Fruit fly (Drosophila melanogaster) whole organism, prepupa: Measurements from ENCODE around the gene CG42371.

Experiments used
- Blimp-1 ChIP-seq: fragments of 200-800 bp; sonication (Bioruptor generic); optimal IDR thresholded peaks from 3 replicates; lab custom pipeline; 2017; ENCODE audit warnings: missing biosample characterization, missing genetic modification characterization, mild to moderate bottlenecking, moderate library complexity, missing genetic modification reagents
- CG10669 ChIP-seq: fragments of 200-800 bp; sonication (Bioruptor generic); optimal IDR thresholded peaks from 3 replicates; lab custom pipeline; 2018; ENCODE audit warnings: missing biosample characterization, mild to moderate bottlenecking, missing genetic modification characterization, moderate library complexity
- CG11294 ChIP-seq: fragments of 200-800 bp; sonication (Bioruptor generic); IDR thresholded peaks from 2 replicates; pipeline ENCODE4 v1.3.6; 2022; ENCODE audit warnings: missing biosample characterization, missing genetic modification characterization
- CG11762 ChIP-seq: fragments of 200-800 bp; sonication (Bioruptor generic); optimal IDR thresholded peaks from 3 replicates; lab custom pipeline; 2016; ENCODE audit warnings: missing biosample characterization, missing genetic modification characterization; ENCODE audit not compliant: insufficient read depth
- CG11902 ChIP-seq: fragments of 200-800 bp; sonication (Bioruptor generic); optimal IDR thresholded peaks from 3 replicates; lab custom pipeline; 2016; ENCODE audit warnings: missing biosample characterization, missing genetic modification characterization
- CG1621 ChIP-seq: fragments of 200-800 bp; sonication (Bioruptor generic); optimal IDR thresholded peaks from 3 replicates; lab custom pipeline; 2018; ENCODE audit warnings: missing biosample characterization, mild to moderate bottlenecking, missing genetic modification characterization
- CG16779 ChIP-seq: fragments of 200-800 bp; sonication (Bioruptor generic); optimal IDR thresholded peaks from 3 replicates; lab custom pipeline; 2017; ENCODE audit warnings: missing biosample characterization, mild to moderate bottlenecking, missing genetic modification characterization
- CG31627 ChIP-seq: fragments of 200-800 bp; sonication (Bioruptor generic); optimal IDR thresholded peaks from 3 replicates; lab custom pipeline; 2016; ENCODE audit warnings: missing biosample characterization, missing genetic modification characterization
- CG34406 ChIP-seq: fragments of 200-800 bp; sonication (Bioruptor generic); optimal IDR thresholded peaks from 3 replicates; lab custom pipeline; 2016; ENCODE audit warnings: missing biosample characterization, missing genetic modification characterization
- CG4318 ChIP-seq: fragments of 200-800 bp; sonication (Bioruptor generic); optimal IDR thresholded peaks from 3 replicates; lab custom pipeline; 2017; ENCODE audit warnings: missing biosample characterization, mild to moderate bottlenecking, missing genetic modification characterization
- CG6163 ChIP-seq: fragments of 200-800 bp; sonication (Bioruptor generic); IDR thresholded peaks from 3 replicates; pipeline ENCODE4 v1.3.6; 2022; ENCODE audit warnings: missing biosample characterization, missing genetic modification characterization
- CG6792 ChIP-seq: fragments of 200-800 bp; sonication (Bioruptor generic); optimal IDR thresholded peaks from 3 replicates; lab custom pipeline; 2016; ENCODE audit warnings: missing biosample characterization, missing genetic modification characterization
- CG6808 ChIP-seq: fragments of 200-800 bp; sonication (Bioruptor generic); optimal IDR thresholded peaks from 3 replicates; lab custom pipeline; 2017; ENCODE audit warnings: missing biosample characterization, missing genetic modification characterization, mild to moderate bottlenecking, moderate library complexity, missing genetic modification reagents
- CG6854 ChIP-seq: fragments of 200-800 bp; sonication (Bioruptor generic); optimal IDR thresholded peaks from 2 replicates; lab custom pipeline; 2017; ENCODE audit warnings: missing biosample characterization, mild to moderate bottlenecking, missing genetic modification characterization
- CG8119 ChIP-seq: fragments of 200-800 bp; sonication (Bioruptor generic); IDR thresholded peaks from 3 replicates; pipeline ENCODE4 v1.3.6; 2022; ENCODE audit warnings: missing biosample characterization, missing genetic modification characterization
- CG8632 ChIP-seq: fragments of 200-800 bp; sonication (Bioruptor generic); optimal IDR thresholded peaks from 3 replicates; lab custom pipeline; 2016; ENCODE audit warnings: missing biosample characterization, missing genetic modification characterization
- Eip75B ChIP-seq: fragments of 200-800 bp; sonication (Bioruptor generic); optimal IDR thresholded peaks from 3 replicates; lab custom pipeline; 2016; ENCODE audit warnings: missing biosample characterization, missing genetic modification characterization
- Eip78C ChIP-seq: fragments of 200-800 bp; sonication (Bioruptor generic); peaks from one replicate; lab custom pipeline; 2016; ENCODE audit warnings: missing biosample characterization, missing genetic modification characterization
- Eip93F ChIP-seq: fragments of 200-800 bp; sonication (Bioruptor generic); optimal IDR thresholded peaks from 2 replicates; lab custom pipeline; 2016; ENCODE audit warnings: missing biosample characterization, mild to moderate bottlenecking, missing genetic modification characterization
- Ets21C ChIP-seq: fragments of 200-800 bp; sonication (Bioruptor generic); optimal IDR thresholded peaks from 3 replicates; lab custom pipeline; 2016; ENCODE audit warnings: missing biosample characterization, missing genetic modification characterization
- Gug ChIP-seq: fragments of 200-800 bp; sonication (Bioruptor generic); IDR thresholded peaks from 2 replicates; pipeline ENCODE4 v1.3.6; 2022; ENCODE audit warnings: missing biosample characterization, missing genetic modification characterization
- Hr38 ChIP-seq: sonication (Bioruptor generic); optimal IDR thresholded peaks from 2 replicates; lab custom pipeline; 2016; ENCODE audit warnings: missing biosample characterization, missing genetic modification characterization
- Hr39 ChIP-seq: fragments of 200-800 bp; sonication (Bioruptor generic); optimal IDR thresholded peaks from 2 replicates; lab custom pipeline; 2016; ENCODE audit warnings: missing biosample characterization, missing genetic modification characterization
- Met ChIP-seq: fragments of 200-800 bp; sonication (Bioruptor generic); optimal IDR thresholded peaks from 3 replicates; lab custom pipeline; 2016; ENCODE audit warnings: missing biosample characterization, missing genetic modification characterization
- Smox ChIP-seq: fragments of 200-800 bp; sonication (Bioruptor generic); optimal IDR thresholded peaks from 3 replicates; lab custom pipeline; 2016; ENCODE audit warnings: missing biosample characterization, missing genetic modification characterization
- Sox102F ChIP-seq: fragments of 200-800 bp; sonication (Bioruptor generic); optimal IDR thresholded peaks from 2 replicates; lab custom pipeline; 2016; ENCODE audit warnings: missing biosample characterization, mild to moderate bottlenecking, missing genetic modification characterization
- Sox14 ChIP-seq: fragments of 200-800 bp; sonication (Bioruptor generic); optimal IDR thresholded peaks from 3 replicates; lab custom pipeline; 2016; ENCODE audit warnings: missing biosample characterization, missing genetic modification characterization
- achi ChIP-seq: fragments of 200-800 bp; sonication (Bioruptor generic); optimal IDR thresholded peaks from 3 replicates; lab custom pipeline; 2016; ENCODE audit warnings: missing biosample characterization, missing genetic modification characterization
- acj6 ChIP-seq: fragments of 200-800 bp; sonication (Bioruptor generic); optimal IDR thresholded peaks from 3 replicates; lab custom pipeline; 2016; ENCODE audit warnings: missing biosample characterization, missing genetic modification characterization
- cyc ChIP-seq: fragments of 200-800 bp; sonication (Bioruptor generic); optimal IDR thresholded peaks from 3 replicates; lab custom pipeline; 2016; ENCODE audit warnings: missing biosample characterization, missing genetic modification characterization
- dsx ChIP-seq: fragments of 200-800 bp; optimal IDR thresholded peaks from 3 replicates; lab custom pipeline; 2019; ENCODE audit warnings: missing biosample characterization, mild to moderate bottlenecking, missing genetic modification characterization, moderate library complexity; ENCODE audit not compliant: poor library complexity, severe bottlenecking
- eg ChIP-seq: fragments of 200-800 bp; sonication (Bioruptor generic); IDR thresholded peaks from 3 replicates; pipeline ENCODE4 v1.3.6; 2022; ENCODE audit warnings: missing biosample characterization, missing genetic modification characterization
- esn ChIP-seq: fragments of 200-800 bp; sonication (Bioruptor generic); optimal IDR thresholded peaks from 2 replicates; lab custom pipeline; 2016; ENCODE audit warnings: missing biosample characterization, mild to moderate bottlenecking, missing genetic modification characterization, moderate library complexity
- fd59A ChIP-seq: fragments of 200-800 bp; sonication (Bioruptor generic); optimal IDR thresholded peaks from 2 replicates; lab custom pipeline; 2017; ENCODE audit warnings: missing biosample characterization, mild to moderate bottlenecking, missing genetic modification characterization, missing genetic modification reagents
- fd85E ChIP-seq: fragments of 200-800 bp; sonication (Bioruptor generic); optimal IDR thresholded peaks from 3 replicates; lab custom pipeline; 2016; ENCODE audit warnings: missing biosample characterization, missing genetic modification characterization
- lz ChIP-seq: fragments of 200-800 bp; sonication (Bioruptor generic); optimal IDR thresholded peaks from 3 replicates; lab custom pipeline; 2016; ENCODE audit warnings: missing biosample characterization, missing genetic modification characterization
- net ChIP-seq: fragments of 200-800 bp; sonication (Bioruptor generic); optimal IDR thresholded peaks from 3 replicates; lab custom pipeline; 2016; ENCODE audit warnings: missing biosample characterization, missing genetic modification characterization
- pdm3 ChIP-seq: fragments of 200-800 bp; sonication (Bioruptor generic); optimal IDR thresholded peaks from 3 replicates; lab custom pipeline; 2016; ENCODE audit warnings: missing biosample characterization, missing genetic modification characterization
- ss ChIP-seq, 2 experiments: fragments of 200-800 bp; sonication (Bioruptor generic); optimal IDR thresholded peaks; 2 replicates in 1 of 2; 3 replicates in 1 of 2; lab custom pipeline; 2017 to 2018; ENCODE audit warnings: mild to moderate bottlenecking in 2 of 2, missing biosample characterization in 2 of 2, missing genetic modification characterization in 2 of 2, moderate library complexity in 1 of 2
- svp ChIP-seq: fragments of 200-800 bp; sonication (Bioruptor generic); peaks from one replicate; lab custom pipeline; 2016; ENCODE audit warnings: missing biosample characterization, missing genetic modification characterization
- vri ChIP-seq: fragments of 200-800 bp; sonication (Bioruptor generic); optimal IDR thresholded peaks from 3 replicates; lab custom pipeline; 2016; ENCODE audit warnings: missing biosample characterization, mild to moderate bottlenecking, missing genetic modification characterization

CG42371 gene

DNA sequence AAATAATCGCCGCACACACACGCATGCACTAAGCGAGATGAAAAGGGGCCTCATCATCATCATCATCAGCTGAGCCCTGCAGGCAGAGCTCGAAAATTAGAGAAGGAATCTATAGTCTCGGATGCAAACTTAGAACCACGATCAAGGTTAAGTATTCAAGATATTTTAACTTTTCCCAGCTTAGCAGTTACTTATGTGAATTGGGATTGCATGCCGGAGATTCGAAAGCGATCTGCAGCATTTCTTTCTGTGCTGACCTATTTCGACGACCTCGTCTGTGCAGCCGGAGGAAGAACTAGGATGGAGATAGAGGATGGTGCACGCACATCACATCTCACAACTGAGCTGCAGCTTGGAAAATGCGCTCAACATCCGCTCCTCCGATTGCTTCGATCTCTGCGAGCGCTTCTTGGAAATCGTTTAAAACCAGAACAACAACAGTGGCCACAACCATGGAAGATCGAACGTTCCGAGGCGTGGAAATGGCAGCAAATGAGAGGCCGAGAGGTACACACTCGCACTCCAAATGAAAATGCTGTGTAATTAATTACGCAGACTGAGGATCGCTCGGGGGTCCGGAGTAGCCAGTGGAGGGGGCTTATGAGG is 34.2 kb downstream of the CG42371 start (continued):
- TF ChIP-seq CG1621 (tag; lab: Kevin White, UChicago) (peak; percentile 83), net (GFP tag; lab: Kevin White, UChicago) (peak; percentile 37), achi (GFP tag; lab: Kevin White, UChicago) (peak; percentile 68), CG11294 (peak; percentile 34; the same call in 1 of the 2 replicates), fd85E (GFP tag; lab: Kevin White, UChicago) (no peak), eg (GFP tag; lab: Robert Waterston, UW) (peak; percentile 48; the same call in 2 of the 3 replicates), pdm3 (peak; percentile 58)

DNA sequence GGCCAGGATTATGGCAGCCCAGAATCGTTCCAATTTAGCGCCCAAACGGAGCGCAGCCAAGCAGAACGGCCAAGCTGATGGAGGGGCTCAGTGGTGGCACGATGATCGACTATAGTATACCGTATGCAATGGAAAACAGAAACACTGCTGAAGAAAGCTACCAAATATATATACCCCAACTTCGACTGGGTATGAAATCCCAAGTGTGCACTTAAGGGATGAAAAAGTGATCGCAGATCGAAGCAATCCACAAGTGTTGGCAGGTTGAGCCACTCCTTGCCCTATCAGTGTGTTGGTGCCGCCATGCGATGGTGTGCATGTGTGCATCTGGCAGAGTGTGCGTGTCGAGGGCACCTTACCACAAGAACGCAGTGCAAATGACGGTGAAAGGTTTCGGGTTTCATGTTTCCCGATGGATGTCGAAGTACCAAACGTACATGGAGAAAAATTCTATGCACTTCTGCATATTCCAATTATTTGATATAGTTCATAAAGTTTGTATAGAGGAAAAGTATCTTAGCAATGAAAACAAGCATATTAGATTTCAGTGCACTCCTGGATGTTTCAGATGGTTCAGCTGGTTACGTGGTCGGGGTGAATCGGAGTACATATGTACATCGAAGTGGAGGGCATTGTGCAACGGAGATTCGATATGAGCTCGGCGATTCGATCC is 34.9 kb downstream of the CG42371 start:
- peak; percentile 20 for TF ChIP-seq vri (GFP tag; lab: Kevin White, UChicago)
- TF ChIP-seq CG31627 (GFP tag; lab: Kevin White, UChicago), result peak; percentile 21
- no peak for TF ChIP-seq CG4318
- TF ChIP-seq eg (GFP tag; lab: Robert Waterston, UW), result no peak
- no peak for TF ChIP-seq Gug (GFP tag; lab: Robert Waterston, UW)
- TF ChIP-seq Eip93F, result no peak
- TF ChIP-seq Met (GFP tag; lab: Kevin White, UChicago), result peak; percentile 6
- no peak for TF ChIP-seq CG16779 (tag; lab: Kevin White, UChicago)
- TF ChIP-seq Eip78C (GFP tag; lab: Kevin White, UChicago), result peak; percentile 41
- peak; percentile 48 for TF ChIP-seq esn (GFP tag; lab: Kevin White, UChicago)
- no peak for TF ChIP-seq CG34406
- TF ChIP-seq CG6792 (GFP tag; lab: Kevin White, UChicago), result peak; percentile 4
- peak; percentile 69 for TF ChIP-seq svp
- peak in 1 of 2 experiments; percentile 60 for TF ChIP-seq ss (GFP tag; optimal IDR thresholded peaks at IDR 0.05; lab: Kevin White, UChicago)
- TF ChIP-seq Sox14 (GFP tag; lab: Kevin White, UChicago), result no peak
- no peak for TF ChIP-seq CG8119 (GFP tag; lab: Robert Waterston, UW)
- peak; percentile 6 for TF ChIP-seq lz (GFP tag; lab: Kevin White, UChicago)
- TF ChIP-seq Eip75B (GFP tag; lab: Kevin White, UChicago), result peak; percentile 9
- no peak for TF ChIP-seq Hr38 (GFP tag; lab: Kevin White, UChicago)
- peak; percentile 11 for TF ChIP-seq Smox
- no peak for TF ChIP-seq Sox102F (GFP tag; lab: Kevin White, UChicago)
- peak; percentile 11 for TF ChIP-seq Ets21C
- no peak for TF ChIP-seq dsx (GFP tag; lab: Kevin White, UChicago)
- peak; percentile 8 for TF ChIP-seq Hr39 (GFP tag; lab: Kevin White, UChicago)
- TF ChIP-seq CG11762 (GFP tag; lab: Kevin White, UChicago), result no peak

- TF ChIP-seq fd59A (GFP tag; lab: Kevin White, UChicago) (no peak), achi (GFP tag; lab: Kevin White, UChicago) (no peak), CG6808 (no peak), Gug (GFP tag; lab: Robert Waterston, UW) (no peak), CG8632 (GFP tag; lab: Kevin White, UChicago) (no peak), cyc (GFP tag; lab: Kevin White, UChicago) (no peak), acj6 (GFP tag; lab: Kevin White, UChicago) (no peak), Blimp-1 (GFP tag; lab: Kevin White, UChicago) (no peak), Eip75B (GFP tag; lab: Kevin White, UChicago) (no peak), CG6854 (GFP tag; lab: Kevin White, UChicago) (no peak), net (GFP tag; lab: Kevin White, UChicago) (no peak), lz (GFP tag; lab: Kevin White, UChicago) (no peak), CG11902 (GFP tag; lab: Kevin White, UChicago) (no peak), CG6163 (no peak), Sox14 (GFP tag; lab: Kevin White, UChicago) (no peak), CG10669 (GFP tag; lab: Kevin White, UChicago) (no peak)
Measured at dm6 chr2L:2180665-2181064, 36.4 kb downstream of the CG42371 start.
